Worm (Caenorhabditis elegans) whole organism, late embryonic: ENCODE results near the gene T12G3.4.

Experiments used
- K02D7.2 ChIP-seq: sonication (generic microtip); optimal IDR thresholded peaks from 2 replicates; lab custom pipeline; 2017; ENCODE audit warnings: mild to moderate bottlenecking, missing genetic modification characterization, missing compliant biosample characterization
- gmeb-2 ChIP-seq: sonication (generic microtip); optimal IDR thresholded peaks from 2 replicates; lab custom pipeline; 2016; ENCODE audit warnings: missing genetic modification characterization, inconsistent platforms, missing compliant biosample characterization
- hlh-30 ChIP-seq: sonication (generic microtip); optimal IDR thresholded peaks from 2 replicates; lab custom pipeline; 2017; ENCODE audit warnings: antibody characterized with exemption, missing genetic modification characterization, missing compliant biosample characterization; ENCODE audit not compliant: insufficient read depth
- lin-11 ChIP-seq: fragments of 200-800 bp; sonication (Bioruptor generic); optimal IDR thresholded peaks from 2 replicates; lab custom pipeline; 2018; ENCODE audit warnings: mild to moderate bottlenecking, missing genetic modification characterization, missing compliant biosample characterization
- nfya-1 ChIP-seq: sonication (generic microtip); optimal IDR thresholded peaks from 2 replicates; lab custom pipeline; 2017; ENCODE audit warnings: missing genetic modification characterization, mild to moderate bottlenecking, missing compliant biosample characterization, antibody characterized with exemption, moderate library complexity
- pha-4 ChIP-seq: fragments of 150-350 bp; optimal IDR thresholded peaks from 2 replicates; lab custom pipeline; 2018; ENCODE audit warnings: missing biosample characterization, missing genetic modification reagents, missing genetic modification characterization
- tbx-7 ChIP-seq: sonication (generic microtip); optimal IDR thresholded peaks from 2 replicates; lab custom pipeline; 2016; ENCODE audit warnings: missing genotype, missing genetic modification characterization, missing compliant biosample characterization

- TF ChIP-seq K02D7.2 (tag; lab: Kevin White, UChicago) (no peak), nfya-1 (tag; lab: Kevin White, UChicago) (no peak), lin-11 (tag; lab: Kevin White, UChicago) (no peak), gmeb-2 (tag; lab: Kevin White, UChicago) (no peak), tbx-7 (no peak), pha-4 (no peak), hlh-30 (no peak)
These were observed 17.1 kb upstream of the T12G3.4 start, which contains the start of the genes T12G3.6 and mrpl-51 for ce11 chrIV:12031003-12031402.
